Fruit fly (Drosophila melanogaster): ENCODE measurements around the gene CG14626.

CG14626 gene

DNA sequence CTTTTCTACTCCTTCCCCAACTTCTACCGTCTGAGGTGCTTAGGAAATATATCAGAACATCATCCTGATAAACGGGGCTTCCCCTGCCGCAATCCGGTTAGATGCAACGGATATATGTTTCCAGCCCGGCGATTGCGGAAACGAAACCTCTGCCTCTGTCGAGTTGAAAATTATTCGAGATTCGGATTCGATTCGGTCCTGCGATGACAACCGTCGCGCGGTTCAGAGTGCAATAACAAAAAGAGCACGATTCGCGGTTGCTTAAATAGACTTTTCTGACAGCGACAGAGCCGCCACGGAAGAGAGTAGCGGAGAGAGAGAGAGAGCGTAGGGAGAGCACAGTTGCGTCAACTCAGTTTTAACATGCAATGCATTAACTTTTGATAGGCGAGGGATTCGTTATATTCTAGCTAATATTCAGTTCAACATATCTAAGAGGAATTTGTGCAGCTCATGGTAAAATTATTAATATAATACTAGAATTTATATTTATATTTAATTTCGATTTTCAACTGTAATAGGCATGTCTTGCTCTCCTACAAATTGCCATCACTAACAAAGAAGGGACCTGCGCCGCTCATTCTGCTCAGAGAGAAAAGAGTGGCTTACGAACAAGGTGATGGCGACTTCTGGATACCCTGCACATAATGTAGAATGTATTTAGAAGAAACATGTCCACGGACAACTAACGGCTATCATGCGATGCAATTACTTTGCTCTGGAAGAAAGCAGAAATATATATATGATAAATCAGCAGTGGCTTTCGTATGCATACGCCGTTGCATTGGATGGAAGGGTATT, 50.4 kb downstream of the CG14626 start (continued):
- peak; percentile 75 for TF ChIP-seq esg (GFP tag; conservative IDR thresholded peaks at IDR 0.05)
- TF ChIP-seq ssp (GFP tag; IDR thresholded peaks at IDR 0.05): peak; percentile 74
- TF ChIP-seq shn (GFP tag; optimal IDR thresholded peaks at IDR 0.05): peak; percentile 73
- TF ChIP-seq CG11723 (GFP tag; optimal IDR thresholded peaks at IDR 0.05): peak; percentile 66
- peak; percentile 47 for TF ChIP-seq MTF-1 (GFP tag; optimal IDR thresholded peaks at IDR 0.05; ENCODE audit: borderline replicate concordance)
- TF ChIP-seq CG7556 (GFP tag; optimal IDR thresholded peaks at IDR 0.05): peak; percentile 81
- TF ChIP-seq ara (GFP tag; IDR thresholded peaks at IDR 0.05): peak; percentile 80
- TF ChIP-seq wek (GFP tag; optimal IDR thresholded peaks at IDR 0.05): peak; percentile 52
- TF ChIP-seq CG3281 (GFP tag; optimal IDR thresholded peaks at IDR 0.05): peak; percentile 61
- peak; percentile 82 for TF ChIP-seq ken (GFP tag; IDR thresholded peaks at IDR 0.05)
- no peak for TF ChIP-seq CG34376 (GFP tag; optimal IDR thresholded peaks at IDR 0.05)
- peak; percentile 47; the same call in 1 of the 2 replicates for TF ChIP-seq unc-4 (GFP tag; IDR thresholded peaks at IDR 0.05; ENCODE audit: partially characterized antibody)
- TF ChIP-seq Dad (GFP tag; optimal IDR thresholded peaks at IDR 0.05): peak; percentile 75
- TF ChIP-seq lmd (GFP tag; IDR thresholded peaks at IDR 0.05): peak; percentile 80
- TF ChIP-seq Atf3 (GFP tag; optimal IDR thresholded peaks at IDR 0.05): peak; percentile 97
- peak; percentile 87 for TF ChIP-seq CG1529 (GFP tag; optimal IDR thresholded peaks at IDR 0.05)
- TF ChIP-seq bigmax (GFP tag; optimal IDR thresholded peaks at IDR 0.05): no peak
- TF ChIP-seq amos (GFP tag; IDR thresholded peaks at IDR 0.05; ENCODE audit: partially characterized antibody): 0 out of 2 replicates have a peak, but pooled peaks have one; percentile 24
- no peak for TF ChIP-seq knrl (GFP tag; IDR thresholded peaks at IDR 0.05; ENCODE audit: partially characterized antibody)
- TF ChIP-seq lab (GFP tag; optimal IDR thresholded peaks at IDR 0.05): peak; percentile 79
- peak; percentile 82 for TF ChIP-seq CG17361 (GFP tag; IDR thresholded peaks at IDR 0.05)
- TF ChIP-seq CG2678 (tag; optimal IDR thresholded peaks at IDR 0.05): peak; percentile 85
- TF ChIP-seq CG6175 (GFP tag; IDR thresholded peaks at IDR 0.05): 0 out of 3 replicates have a peak, but pooled peaks have one; percentile 47
- peak; percentile 80 for TF ChIP-seq CG18476 (GFP tag; optimal IDR thresholded peaks at IDR 0.05)
- TF ChIP-seq sr (GFP tag; IDR thresholded peaks at IDR 0.05): peak; percentile 67; the same call in 2 of the 3 replicates
- TF ChIP-seq CG8290 (GFP tag; optimal IDR thresholded peaks at IDR 0.05): peak; percentile 13
- peak in 1 of 2 experiments; percentile 90 for TF ChIP-seq CG8290 (tag; optimal IDR thresholded peaks at IDR 0.05)
- peak; percentile 51 for TF ChIP-seq tio (GFP tag; optimal IDR thresholded peaks at IDR 0.05)
- TF ChIP-seq CG6654 (GFP tag; optimal IDR thresholded peaks at IDR 0.05): peak; percentile 68
- peak; percentile 81 for TF ChIP-seq Atf6 (GFP tag; IDR thresholded peaks at IDR 0.05)
- TF ChIP-seq CG9437 (GFP tag; optimal IDR thresholded peaks at IDR 0.05): peak; percentile 53
- TF ChIP-seq CG11085 (GFP tag; IDR thresholded peaks at IDR 0.05): peak; percentile 49; the same call in 1 of the 2 replicates
- no peak for TF ChIP-seq GATAe (GFP tag; conservative IDR thresholded peaks at IDR 0.05)
- peak; percentile 56 for TF ChIP-seq CG17385 (GFP tag; optimal IDR thresholded peaks at IDR 0.05)
- no peak for TF ChIP-seq kah (GFP tag; optimal IDR thresholded peaks at IDR 0.05)
- TF ChIP-seq CG10565 (GFP tag; optimal IDR thresholded peaks at IDR 0.05): peak; percentile 41
- TF ChIP-seq phol (tag; optimal IDR thresholded peaks at IDR 0.05): peak; percentile 83
- peak; percentile 81; the same call in 2 of the 3 replicates for TF ChIP-seq so (GFP tag; IDR thresholded peaks at IDR 0.05)
- TF ChIP-seq gfzf (GFP tag; optimal IDR thresholded peaks at IDR 0.05): no peak
- TF ChIP-seq CG15479 (GFP tag; optimal IDR thresholded peaks at IDR 0.05): peak; percentile 21
- no peak for TF ChIP-seq gsb (GFP tag; IDR thresholded peaks at IDR 0.05)
- TF ChIP-seq chn (GFP tag; optimal IDR thresholded peaks at IDR 0.05): peak; percentile 71
- peak; percentile 80 for TF ChIP-seq CG4404 (GFP tag; IDR thresholded peaks at IDR 0.05)
- TF ChIP-seq Ssrp (tag; optimal IDR thresholded peaks at IDR 0.05): peak; percentile 83
- peak; percentile 7 for TF ChIP-seq CG15073 (GFP tag; optimal IDR thresholded peaks at IDR 0.05)
- no peak for TF ChIP-seq prd (optimal IDR thresholded peaks at IDR 0.05)
- TF ChIP-seq prd (GFP tag; IDR thresholded peaks at IDR 0.05): peak; percentile 90
- no peak for TF ChIP-seq zen2 (GFP tag; IDR thresholded peaks at IDR 0.05; ENCODE audit: partially characterized antibody)
- TF ChIP-seq Dbx (GFP tag; IDR thresholded peaks at IDR 0.05): peak; percentile 68; the same call in 1 of the 3 replicates

Data from whole organism, embryonic.